Fruit fly (Drosophila melanogaster) whole organism, wandering third instar larva: ENCODE data around the gene Lectin-galC1.
A peak's percentile ranks its signal among the peaks of the same experiment; 100 is the strongest.

Experiments used
- Abd-B ChIP-seq: fragments of >200 bp; optimal IDR thresholded peaks from 2 replicates; lab custom pipeline; 2017; ENCODE audit warnings: missing biosample characterization, missing genetic modification characterization
- CG32264 ChIP-seq: fragments of 200-800 bp; sonication (Bioruptor generic); optimal IDR thresholded peaks from 2 replicates; lab custom pipeline; 2016; ENCODE audit warnings: missing biosample characterization, missing genetic modification characterization
- CG9705 ChIP-seq: fragments of 200-800 bp; sonication (Bioruptor generic); optimal IDR thresholded peaks from 2 replicates; lab custom pipeline; 2018; ENCODE audit warnings: missing biosample characterization, mild to moderate bottlenecking, missing genetic modification characterization
- CrebA ChIP-seq: fragments of 200-800 bp; sonication (Bioruptor generic); optimal IDR thresholded peaks from 2 replicates; lab custom pipeline; 2016; ENCODE audit warnings: missing biosample characterization, mild to moderate bottlenecking, missing genetic modification characterization, borderline replicate concordance
- Dfd ChIP-seq: fragments of >200 bp; optimal IDR thresholded peaks from 2 replicates; lab custom pipeline; 2017; ENCODE audit warnings: missing biosample characterization, missing genetic modification characterization
- Dif ChIP-seq: fragments of 200-275, 200-300 bp; sonication (Bioruptor generic); optimal IDR thresholded peaks from 2 replicates; lab custom pipeline; 2018; ENCODE audit warnings: missing biosample characterization, missing genetic modification characterization; ENCODE audit not compliant: partially characterized antibody
- GATAd ChIP-seq: sonication (Bioruptor generic); optimal IDR thresholded peaks from 2 replicates; lab custom pipeline; 2016; ENCODE audit warnings: missing biosample characterization, missing genetic modification characterization
- HLH106 ChIP-seq: fragments of 200-800 bp; optimal IDR thresholded peaks from 3 replicates; lab custom pipeline; 2019; ENCODE audit warnings: missing biosample characterization, mild to moderate bottlenecking, missing genetic modification characterization, moderate library complexity
- Hnf4 ChIP-seq: fragments of 200-800 bp; sonication (Bioruptor generic); optimal IDR thresholded peaks from 2 replicates; lab custom pipeline; 2016; ENCODE audit warnings: missing biosample characterization, mild to moderate bottlenecking, missing genetic modification characterization
- Hr78 ChIP-seq: fragments of >200 bp; optimal IDR thresholded peaks from 2 replicates; lab custom pipeline; 2017; ENCODE audit warnings: missing biosample characterization, missing genetic modification characterization
- Hr83 ChIP-seq: fragments of 200-300 bp; sonication (Bioruptor generic); optimal IDR thresholded peaks from 2 replicates; lab custom pipeline; 2016; ENCODE audit warnings: missing biosample characterization, mild to moderate bottlenecking, missing genetic modification characterization, moderate library complexity; ENCODE audit not compliant: poor library complexity, severe bottlenecking
- Jra ChIP-seq: sonication (Bioruptor generic); optimal IDR thresholded peaks from 2 replicates; lab custom pipeline; 2016; ENCODE audit warnings: missing biosample characterization, missing genetic modification characterization
- Mio ChIP-seq: sonication (Bioruptor generic); optimal IDR thresholded peaks from 2 replicates; lab custom pipeline; 2016; ENCODE audit warnings: missing biosample characterization, missing genetic modification characterization
- Myc ChIP-seq: fragments of >200 bp; optimal IDR thresholded peaks from 2 replicates; lab custom pipeline; 2017
- N ChIP-seq: fragments of >200 bp; optimal IDR thresholded peaks from 2 replicates; lab custom pipeline; 2018; ENCODE audit warnings: missing biosample characterization, missing external identifiers, missing genetic modification characterization
- OdsH ChIP-seq: fragments of 200-800 bp; sonication (Bioruptor generic); optimal IDR thresholded peaks from 2 replicates; lab custom pipeline; 2016; ENCODE audit warnings: missing biosample characterization, mild to moderate bottlenecking, missing genetic modification characterization
- Rel ChIP-seq, 2 experiments: fragments of 200-800 bp; sonication (Bioruptor generic) in 1 of 2; optimal IDR thresholded peaks; 2 replicates in 1 of 2; 3 replicates in 1 of 2; lab custom pipeline; 2016 to 2019; ENCODE audit warnings: mild to moderate bottlenecking in 2 of 2, missing biosample characterization in 2 of 2, missing genetic modification characterization in 2 of 2, moderate library complexity in 1 of 2
- Sp1 ChIP-seq: fragments of 200-800 bp; sonication (Bioruptor generic); optimal IDR thresholded peaks from 3 replicates; lab custom pipeline; 2019; ENCODE audit warnings: missing biosample characterization, mild to moderate bottlenecking, missing genetic modification characterization, moderate library complexity
- Vsx2 ChIP-seq: fragments of 200-300, 225-300 bp; sonication (Bioruptor generic); optimal IDR thresholded peaks from 2 replicates; lab custom pipeline; 2018; ENCODE audit warnings: missing biosample characterization, missing genetic modification characterization; ENCODE audit not compliant: partially characterized antibody
- br ChIP-seq: fragments of 200-800 bp; sonication (Bioruptor generic); optimal IDR thresholded peaks from 2 replicates; lab custom pipeline; 2016; ENCODE audit warnings: missing biosample characterization, missing genetic modification characterization
- brk ChIP-seq: fragments of 200-800 bp; sonication (Bioruptor generic); optimal IDR thresholded peaks from 2 replicates; lab custom pipeline; 2016; ENCODE audit warnings: missing biosample characterization, mild to moderate bottlenecking, missing genetic modification characterization
- dl ChIP-seq, 2 experiments: fragments of 175-275, 200-275 bp in 1 of 2; fragments of 200-275 bp in 1 of 2; sonication (Bioruptor generic); optimal IDR thresholded peaks; lab custom pipeline; 2018; ENCODE audit warnings: mild to moderate bottlenecking in 2 of 2, missing biosample characterization in 2 of 2, missing genetic modification characterization in 2 of 2, moderate library complexity in 2 of 2; ENCODE audit not compliant: partially characterized antibody in 2 of 2, insufficient read depth in 1 of 2
- dmrt93B ChIP-seq: fragments of 200-800 bp; sonication (Bioruptor generic); optimal IDR thresholded peaks from 2 replicates; lab custom pipeline; 2018; ENCODE audit warnings: missing biosample characterization, mild to moderate bottlenecking, missing genetic modification characterization
- dsf ChIP-seq: sonication (Bioruptor generic); optimal IDR thresholded peaks from 2 replicates; lab custom pipeline; 2016; ENCODE audit warnings: missing biosample characterization, missing genetic modification characterization, borderline replicate concordance
- ey ChIP-seq: fragments of 200-800 bp; sonication (Bioruptor generic); optimal IDR thresholded peaks from 2 replicates; lab custom pipeline; 2016; ENCODE audit warnings: missing biosample characterization, missing genetic modification characterization
- foxo ChIP-seq, 2 experiments: fragments of 200-800 bp; sonication (Bioruptor generic); optimal IDR thresholded peaks; 2 replicates in 1 of 2; 3 replicates in 1 of 2; lab custom pipeline; 2016 to 2017; ENCODE audit warnings: missing biosample characterization in 2 of 2, missing genetic modification characterization in 2 of 2
- fru ChIP-seq: fragments of 200-800 bp; sonication (Bioruptor generic); optimal IDR thresholded peaks from 3 replicates; lab custom pipeline; 2016; ENCODE audit warnings: missing biosample characterization, mild to moderate bottlenecking, missing genetic modification characterization
- h ChIP-seq: fragments of 200-800 bp; sonication (Bioruptor generic); optimal IDR thresholded peaks from 3 replicates; lab custom pipeline; 2016; ENCODE audit warnings: missing biosample characterization, mild to moderate bottlenecking, missing genetic modification characterization
- jim ChIP-seq: fragments of 175-275, 200-325 bp; sonication (Bioruptor generic); optimal IDR thresholded peaks from 2 replicates; lab custom pipeline; 2016; ENCODE audit warnings: missing biosample characterization, mild to moderate bottlenecking, missing genetic modification characterization
- lola ChIP-seq: fragments of >200 bp; optimal IDR thresholded peaks from 2 replicates; lab custom pipeline; 2017; ENCODE audit warnings: missing biosample characterization, missing genetic modification characterization
- pan ChIP-seq: fragments of >200 bp; optimal IDR thresholded peaks from 2 replicates; lab custom pipeline; 2017
- psq ChIP-seq: fragments of 200-800 bp; sonication (Bioruptor generic); optimal IDR thresholded peaks from 3 replicates; lab custom pipeline; 2017; ENCODE audit warnings: missing biosample characterization, mild to moderate bottlenecking, missing genetic modification characterization, moderate library complexity
- rgr ChIP-seq: fragments of 200-800 bp; sonication (Bioruptor generic); optimal IDR thresholded peaks from 3 replicates; lab custom pipeline; 2016; ENCODE audit warnings: missing biosample characterization, mild to moderate bottlenecking, missing genetic modification characterization
- sage ChIP-seq: fragments of 200-800 bp; sonication (Bioruptor generic); optimal IDR thresholded peaks from 2 replicates; lab custom pipeline; 2016; ENCODE audit warnings: missing biosample characterization, mild to moderate bottlenecking, missing genetic modification characterization
- sv ChIP-seq: fragments of 200-800 bp; sonication (Bioruptor generic); optimal IDR thresholded peaks from 3 replicates; lab custom pipeline; 2016; ENCODE audit warnings: missing biosample characterization, missing genetic modification characterization
- tai ChIP-seq: sonication (Bioruptor generic); optimal IDR thresholded peaks from 2 replicates; lab custom pipeline; 2016; ENCODE audit warnings: missing biosample characterization, missing genetic modification characterization
- usp ChIP-seq: fragments of >200 bp; optimal IDR thresholded peaks from 2 replicates; lab custom pipeline; 2017; ENCODE audit warnings: missing biosample characterization, missing genetic modification characterization
- woc ChIP-seq: sonication (Bioruptor generic); optimal IDR thresholded peaks from 2 replicates; lab custom pipeline; 2016; ENCODE audit warnings: missing biosample characterization, mild to moderate bottlenecking, missing genetic modification characterization

The Lectin-galC1 gene

dm6 chr2L:19393703-19394210, 23.5 kb upstream of the Lectin-galC1 start, which contains the start of gene CG31798:
CG31798 (plus strand) TSS chr2L:19394160.
- TF ChIP-seq Abd-B (GFP tag; lab: Kevin White, UChicago), result no peak
- peak; percentile 89 for TF ChIP-seq Myc
- TF ChIP-seq, all 38 proteins: peak for 1

dm6 chr2L:19397617-19398316, 19.5 kb upstream of the Lectin-galC1 start:
- TF ChIP-seq Abd-B (GFP tag; lab: Kevin White, UChicago) (no peak), Rel (GFP tag; optimal IDR thresholded peaks at IDR 0.05; lab: Kevin White, UChicago) (no peak), Rel (tag; optimal IDR thresholded peaks at IDR 0.05; lab: Kevin White, UChicago) (peak; percentile 60), usp (GFP tag; lab: Kevin White, UChicago) (no peak), fru (peak; percentile 75), psq (GFP tag; lab: Kevin White, UChicago) (peak; percentile 47), dsf (GFP tag; lab: Kevin White, UChicago) (no peak), jim (no peak), CG32264 (GFP tag; lab: Kevin White, UChicago) (peak; percentile 43), Myc (no peak), brk (GFP tag; lab: Kevin White, UChicago) (no peak), HLH106 (tag; lab: Kevin White, UChicago) (peak; percentile 78), Vsx2 (GFP tag; lab: Kevin White, UChicago) (no peak), h (GFP tag; lab: Kevin White, UChicago) (peak; percentile 68), Jra (GFP tag; lab: Kevin White, UChicago) (no peak), GATAd (GFP tag; lab: Kevin White, UChicago) (no peak), dmrt93B (GFP tag; lab: Kevin White, UChicago) (peak; percentile 37), tai (GFP tag; lab: Kevin White, UChicago) (peak; percentile 53), OdsH (GFP tag; lab: Kevin White, UChicago) (peak; percentile 64), foxo (GFP tag; optimal IDR thresholded peaks at IDR 0.05; lab: Kevin White, UChicago) (peak in 1 of 2 experiments; percentile 75), Hr78 (GFP tag; lab: Kevin White, UChicago) (no peak), Hnf4 (peak; percentile 22), sv (GFP tag; lab: Kevin White, UChicago) (no peak), Dif (GFP tag; lab: Kevin White, UChicago) (peak; percentile 75), dl (GFP tag; optimal IDR thresholded peaks at IDR 0.05; lab: Kevin White, UChicago; ENCODE audit: insufficient read depth in 1 of 2, partially characterized antibody in 2 of 2) (peak in 1 of 2 experiments; percentile 33), rgr (GFP tag; lab: Kevin White, UChicago) (peak; percentile 64), Dfd (GFP tag; lab: Kevin White, UChicago) (no peak), ey (GFP tag; lab: Kevin White, UChicago) (peak; percentile 56), br (peak; percentile 60), N (GFP tag; lab: Kevin White, UChicago) (no peak), Sp1 (peak; percentile 72), pan (lab: Kevin White, UChicago) (no peak), woc (peak; percentile 61), sage (GFP tag; lab: Kevin White, UChicago) (peak; percentile 22), CrebA (GFP tag; lab: Kevin White, UChicago) (no peak), Hr83 (GFP tag; lab: Kevin White, UChicago) (no peak), CG9705 (peak; percentile 33), lola (no peak), Mio (no peak)
- TF ChIP-seq, all 38 proteins: peak for 20
